Worm (Caenorhabditis elegans): ENCODE results near the gene T16G1.2.

- TF ChIP-seq jun-1 (tag; optimal IDR thresholded peaks at IDR 0.05) (no peak), unc-62 (GFP tag; optimal IDR thresholded peaks at IDR 0.05) (no peak)
Observed at ce11 chrV:12974047-12974446, 44.8 kb downstream of the T16G1.2 start.

Data from whole organism, L3 larva.